Worm (Caenorhabditis elegans) whole organism, L4/young adult: ENCODE data around the gene wrk-1.

Experiments used
- dao-5 ChIP-seq: sonication (generic microtip); optimal IDR thresholded peaks from 2 replicates; lab custom pipeline; 2016; ENCODE audit warnings: missing genotype, missing genetic modification characterization, moderate library complexity, missing compliant biosample characterization
- him-1 ChIP-seq: sonication (generic microtip); optimal IDR thresholded peaks from 2 replicates; lab custom pipeline; 2016; ENCODE audit warnings: missing genotype, missing genetic modification reagents, missing genetic modification characterization, missing compliant biosample characterization

- no peak for TF ChIP-seq him-1 (tag; lab: Kevin White, UChicago)
- no peak for TF ChIP-seq dao-5 (tag; lab: Kevin White, UChicago)
These were observed 38.1 kb downstream of the wrk-1 start for ce11 chrX:8354284-8354784.
